Fruit fly (Drosophila melanogaster) whole organism, wandering third instar larva: ENCODE measurements around the gene CG3108.

Experiments
- CG9705 ChIP-seq: fragments of 200-800 bp; sonication (Bioruptor generic); optimal IDR thresholded peaks from 2 replicates; lab custom pipeline; 2018; ENCODE audit warnings: missing biosample characterization, mild to moderate bottlenecking, missing genetic modification characterization
- CrebA ChIP-seq: fragments of 200-800 bp; sonication (Bioruptor generic); optimal IDR thresholded peaks from 2 replicates; lab custom pipeline; 2016; ENCODE audit warnings: missing biosample characterization, mild to moderate bottlenecking, missing genetic modification characterization, borderline replicate concordance
- Dfd ChIP-seq: fragments of >200 bp; optimal IDR thresholded peaks from 2 replicates; lab custom pipeline; 2017; ENCODE audit warnings: missing biosample characterization, missing genetic modification characterization
- ey ChIP-seq: fragments of 200-800 bp; sonication (Bioruptor generic); optimal IDR thresholded peaks from 2 replicates; lab custom pipeline; 2016; ENCODE audit warnings: missing biosample characterization, missing genetic modification characterization
- h ChIP-seq: fragments of 200-800 bp; sonication (Bioruptor generic); optimal IDR thresholded peaks from 3 replicates; lab custom pipeline; 2016; ENCODE audit warnings: missing biosample characterization, mild to moderate bottlenecking, missing genetic modification characterization
- psq ChIP-seq: fragments of 200-800 bp; sonication (Bioruptor generic); optimal IDR thresholded peaks from 3 replicates; lab custom pipeline; 2017; ENCODE audit warnings: missing biosample characterization, mild to moderate bottlenecking, missing genetic modification characterization, moderate library complexity
- sv ChIP-seq: fragments of 200-800 bp; sonication (Bioruptor generic); optimal IDR thresholded peaks from 3 replicates; lab custom pipeline; 2016; ENCODE audit warnings: missing biosample characterization, missing genetic modification characterization
- usp ChIP-seq: fragments of >200 bp; optimal IDR thresholded peaks from 2 replicates; lab custom pipeline; 2017; ENCODE audit warnings: missing biosample characterization, missing genetic modification characterization

dm6 chrX:5772409-5772808, 9.0 kb downstream of the CG3108 start:
- TF ChIP-seq psq (GFP tag; lab: Kevin White, UChicago), result no peak
- TF ChIP-seq CG9705 (GFP tag; lab: Kevin White, UChicago), result no peak
- TF ChIP-seq usp (GFP tag; lab: Kevin White, UChicago), result no peak
- TF ChIP-seq Dfd, result no peak
- TF ChIP-seq sv (GFP tag; lab: Kevin White, UChicago), result no peak
- no peak for TF ChIP-seq ey (GFP tag; lab: Kevin White, UChicago)
- no peak for TF ChIP-seq h (GFP tag; lab: Kevin White, UChicago)
- no peak for TF ChIP-seq CrebA (GFP tag; lab: Kevin White, UChicago)
